Worm (Caenorhabditis elegans) whole organism, L4 larva: Measurements from ENCODE around the gene sec-61.A.

Source experiments
- F49E8.2 ChIP-seq: sonication (generic microtip); optimal IDR thresholded peaks from 2 replicates; lab custom pipeline; 2016; ENCODE audit warnings: missing compliant biosample characterization, mild to moderate bottlenecking, missing genetic modification characterization, borderline replicate concordance
- T20F7.1 ChIP-seq: fragments of 200-800 bp; sonication (Bioruptor generic); optimal IDR thresholded peaks from 2 replicates; lab custom pipeline; 2018; ENCODE audit warnings: mild to moderate bottlenecking, missing genetic modification characterization, missing compliant biosample characterization
- T26A8.4 ChIP-seq: fragments of 200-800 bp; sonication (Bioruptor generic); IDR thresholded peaks from 2 replicates; pipeline ENCODE4 v1.3.6; 2022; ENCODE audit warnings: missing genetic modification characterization, missing compliant biosample characterization
- Y105C5A.15 ChIP-seq: fragments of 200-800 bp; sonication (Bioruptor generic); IDR thresholded peaks from 2 replicates; pipeline ENCODE4 v1.3.6; 2022; ENCODE audit warnings: missing genetic modification characterization, missing compliant biosample characterization
- Y48G9A.11 ChIP-seq: fragments of 200-800 bp; sonication (Bioruptor generic); IDR thresholded peaks from 2 replicates; pipeline ENCODE4 v1.3.6; 2022; ENCODE audit warnings: missing genetic modification reagents, missing genetic modification characterization, missing compliant biosample characterization
- Y75B8A.6 ChIP-seq: fragments of 200-800 bp; sonication (Bioruptor generic); IDR thresholded peaks from 2 replicates; pipeline ENCODE4 v1.3.6; 2022; ENCODE audit warnings: missing genetic modification reagents, missing genetic modification characterization, missing compliant biosample characterization
- ZK337.2 ChIP-seq: fragments of 200-800 bp; sonication (Bioruptor generic); IDR thresholded peaks from 2 replicates; pipeline ENCODE4 v1.3.6; 2022; ENCODE audit warnings: missing genetic modification reagents, missing genetic modification characterization, missing compliant biosample characterization
- aha-1 ChIP-seq: fragments of 150-350 bp; peaks from one replicate; lab custom pipeline; 2014; ENCODE audit warnings: missing biosample characterization, missing genetic modification characterization
- arid-1 ChIP-seq: fragments of 200-800 bp; sonication (Bioruptor generic); conservative IDR thresholded peaks from 2 replicates; pipeline ENCODE4 v1.3.6; 2022; ENCODE audit warnings: missing genetic modification reagents, missing genetic modification characterization, missing compliant biosample characterization
- attf-4 ChIP-seq: sonication (generic microtip); optimal IDR thresholded peaks from 3 replicates; lab custom pipeline; 2017; ENCODE audit warnings: missing biosample characterization, missing genetic modification characterization
- ceh-20 ChIP-seq: fragments of 200-800 bp; sonication (Bioruptor generic); IDR thresholded peaks from 2 replicates; pipeline ENCODE4 v1.3.6; 2022; ENCODE audit warnings: missing genetic modification reagents, missing genetic modification characterization, missing compliant biosample characterization
- ceh-44 ChIP-seq: fragments of 200-800 bp; sonication (Bioruptor generic); IDR thresholded peaks from 2 replicates; pipeline ENCODE4 v1.3.6; 2022; ENCODE audit warnings: missing genetic modification reagents, missing genetic modification characterization, missing compliant biosample characterization
- ces-1 ChIP-seq: fragments of 150-350 bp; sonication (generic microtip); optimal IDR thresholded peaks from 4 replicates; lab custom pipeline; 2014; ENCODE audit warnings: missing biosample characterization, missing genetic modification reagents, missing genetic modification characterization
- daf-12 ChIP-seq: fragments of 150-350 bp; optimal IDR thresholded peaks from 2 replicates; lab custom pipeline; 2014; ENCODE audit warnings: missing biosample characterization, missing genetic modification reagents, missing genetic modification characterization
- daf-16 ChIP-seq, 3 experiments: sonication (generic microtip); optimal IDR thresholded peaks; 2 replicates each; lab custom pipeline; 2016 to 2017; ENCODE audit warnings: missing genetic modification characterization in 3 of 3, missing genetic modification reagents in 3 of 3, mild to moderate bottlenecking in 2 of 3, missing compliant biosample characterization in 2 of 3, missing biosample characterization in 1 of 3, moderate library complexity in 1 of 3
- dmd-8 ChIP-seq: fragments of 200-800 bp; sonication (Bioruptor generic); IDR thresholded peaks from 2 replicates; pipeline ENCODE4 v1.3.6; 2022; ENCODE audit warnings: missing genetic modification characterization, missing compliant biosample characterization
- fkh-10 ChIP-seq: fragments of 150-350 bp; optimal IDR thresholded peaks from 2 replicates; lab custom pipeline; 2014; ENCODE audit warnings: missing biosample characterization, missing genetic modification reagents, missing genetic modification characterization
- hif-1 ChIP-seq, 2 experiments: sonication (generic microtip); optimal IDR thresholded peaks; 2 replicates each; lab custom pipeline; 2016 to 2017; ENCODE audit warnings: missing compliant biosample characterization in 2 of 2, missing genetic modification characterization in 2 of 2, missing genetic modification reagents in 2 of 2, missing genotype in 2 of 2, mild to moderate bottlenecking in 1 of 2
- jun-1 ChIP-seq: fragments of 150-350 bp; optimal IDR thresholded peaks from 2 replicates; lab custom pipeline; 2014; ENCODE audit warnings: missing biosample characterization, missing genetic modification reagents, missing genetic modification characterization
- lim-7 ChIP-seq: fragments of 200-800 bp; sonication (Bioruptor generic); IDR thresholded peaks from 2 replicates; pipeline ENCODE4 v1.3.6; 2022; ENCODE audit warnings: missing genetic modification characterization, missing compliant biosample characterization
- lin-1 ChIP-seq: fragments of 200-800 bp; sonication (Bioruptor generic); IDR thresholded peaks from 2 replicates; pipeline ENCODE4 v1.3.6; 2022; ENCODE audit warnings: missing genetic modification reagents, missing genetic modification characterization, missing compliant biosample characterization
- lin-29 ChIP-seq: fragments of 200-800 bp; sonication (Bioruptor generic); IDR thresholded peaks from 2 replicates; pipeline ENCODE4 v1.3.6; 2022; ENCODE audit warnings: missing genetic modification reagents, missing genetic modification characterization, missing compliant biosample characterization
- lin-38 ChIP-seq: fragments of 200-800 bp; sonication (Bioruptor generic); IDR thresholded peaks from 2 replicates; pipeline ENCODE4 v1.3.6; 2022; ENCODE audit warnings: missing genetic modification reagents, missing genetic modification characterization, missing compliant biosample characterization
- madf-5 ChIP-seq, 2 experiments: fragments of 200-800 bp; sonication (Bioruptor generic); IDR thresholded peaks; 2 replicates each; pipeline ENCODE4 v1.3.6; 2022; ENCODE audit warnings: missing compliant biosample characterization in 2 of 2, missing genetic modification characterization in 2 of 2
- madf-9 ChIP-seq: fragments of 200-800 bp; sonication (Bioruptor generic); conservative IDR thresholded peaks from 2 replicates; pipeline ENCODE4 v1.3.6; 2022; ENCODE audit warnings: missing genetic modification reagents, missing genetic modification characterization, missing compliant biosample characterization
- mep-1 ChIP-seq: fragments of 150-350 bp; sonication (generic microtip); optimal IDR thresholded peaks from 3 replicates; lab custom pipeline; 2014; ENCODE audit warnings: missing biosample characterization, missing genetic modification characterization
- mes-2 ChIP-seq: sonication (generic microtip); optimal IDR thresholded peaks from 2 replicates; lab custom pipeline; 2016; ENCODE audit warnings: missing genotype, mild to moderate bottlenecking, missing genetic modification characterization, missing compliant biosample characterization; ENCODE audit not compliant: poor library complexity, severe bottlenecking
- mxl-2 ChIP-seq: fragments of 200-800 bp; sonication (Bioruptor generic); conservative IDR thresholded peaks from 2 replicates; pipeline ENCODE4 v1.3.6; 2022; ENCODE audit warnings: missing genetic modification reagents, missing genetic modification characterization, missing compliant biosample characterization
- nhr-25 ChIP-seq: sonication (generic microtip); optimal IDR thresholded peaks from 2 replicates; lab custom pipeline; 2017; ENCODE audit warnings: missing genetic modification characterization, mild to moderate bottlenecking, missing compliant biosample characterization, antibody characterized with exemption, moderate library complexity, borderline replicate concordance; ENCODE audit not compliant: insufficient read depth
- nhr-41 ChIP-seq: fragments of 200-800 bp; sonication (Bioruptor generic); IDR thresholded peaks from 2 replicates; pipeline ENCODE4 v1.3.6; 2022; ENCODE audit warnings: missing genetic modification reagents, missing genetic modification characterization, missing compliant biosample characterization
- nhr-76 ChIP-seq: fragments of 150-350 bp; optimal IDR thresholded peaks from 2 replicates; lab custom pipeline; 2014; ENCODE audit warnings: missing biosample characterization, missing genetic modification characterization
- php-3 ChIP-seq: fragments of 200-800 bp; sonication (Bioruptor generic); IDR thresholded peaks from 2 replicates; pipeline ENCODE4 v1.3.6; 2022; ENCODE audit warnings: missing genetic modification reagents, missing genetic modification characterization, missing compliant biosample characterization
- pqm-1 ChIP-seq: sonication (generic microtip); optimal IDR thresholded peaks from 2 replicates; lab custom pipeline; 2017; ENCODE audit warnings: missing biosample characterization, missing genetic modification characterization
- saeg-2 ChIP-seq: fragments of 200-800 bp; sonication (Bioruptor generic); IDR thresholded peaks from 2 replicates; pipeline ENCODE4 v1.3.6; 2022; ENCODE audit warnings: missing genetic modification reagents, missing genetic modification characterization, missing compliant biosample characterization
- snpc-1.2 ChIP-seq: fragments of 200-800 bp; sonication (Bioruptor generic); IDR thresholded peaks from 2 replicates; pipeline ENCODE4 v1.3.6; 2022; ENCODE audit warnings: missing genetic modification reagents, missing genetic modification characterization, missing compliant biosample characterization
- spr-3 ChIP-seq: fragments of 200-800 bp; sonication (Bioruptor generic); optimal IDR thresholded peaks from 2 replicates; lab custom pipeline; 2018; ENCODE audit warnings: mild to moderate bottlenecking, missing genetic modification characterization, missing compliant biosample characterization
- unc-130 ChIP-seq: sonication (generic microtip); optimal IDR thresholded peaks from 2 replicates; lab custom pipeline; 2016; ENCODE audit warnings: missing genetic modification reagents, missing genetic modification characterization, missing compliant biosample characterization
- unc-39 ChIP-seq: sonication (generic microtip); optimal IDR thresholded peaks from 2 replicates; lab custom pipeline; 2017; ENCODE audit warnings: missing biosample characterization, missing genetic modification characterization
- unc-62 ChIP-seq, 3 experiments: fragments of 150-350 bp in 1 of 3; sonication (generic microtip); optimal IDR thresholded peaks in 2 of 3; peaks in 1 of 3; 1 replicate in 1 of 3; 2 replicates in 2 of 3; lab custom pipeline; 2014 to 2017; ENCODE audit warnings: missing biosample characterization in 3 of 3, missing genetic modification characterization in 3 of 3, missing genetic modification reagents in 3 of 3, missing genotype in 1 of 3
- zag-1 ChIP-seq: fragments of 150-350 bp; optimal IDR thresholded peaks from 2 replicates; lab custom pipeline; 2014; ENCODE audit warnings: missing biosample characterization, missing genetic modification characterization
- zip-2 ChIP-seq: fragments of 150-350 bp; optimal IDR thresholded peaks from 2 replicates; lab custom pipeline; 2014; ENCODE audit warnings: missing biosample characterization, missing genetic modification characterization

sec-61.A gene

ce11 chrIV:14833537-14833936, 8.5 kb upstream of the sec-61.A start (continued):
- TF ChIP-seq php-3 (GFP tag; lab: Robert Waterston, UW) (0 out of 2 replicates have a peak, but pooled peaks have one; percentile 17), attf-4 (tag; lab: Kevin White, UChicago) (no peak), Y105C5A.15 (GFP tag; lab: Robert Waterston, UW) (no peak), daf-16 (GFP tag; optimal IDR thresholded peaks at IDR 0.05; lab: Kevin White, UChicago) (no peak), daf-16 (tag; optimal IDR thresholded peaks at IDR 0.05; lab: Kevin White, UChicago) (peak; percentile 28), Y48G9A.11 (GFP tag; lab: Robert Waterston, UW) (no peak), hif-1 (tag; optimal IDR thresholded peaks at IDR 0.05; lab: Kevin White, UChicago) (no peak), daf-12 (tag; lab: Kevin White, UChicago) (no peak)

- TF ChIP-seq hif-1 (tag; optimal IDR thresholded peaks at IDR 0.05; lab: Kevin White, UChicago) (no peak), lin-1 (GFP tag; lab: Robert Waterston, UW) (no peak), ces-1 (GFP tag; lab: Kevin White, UChicago) (no peak), mxl-2 (no peak), unc-130 (no peak), attf-4 (tag; lab: Kevin White, UChicago) (no peak), jun-1 (tag; lab: Kevin White, UChicago) (no peak), fkh-10 (GFP tag; lab: Kevin White, UChicago) (no peak), arid-1 (no peak)
Measured at ce11 chrIV:14829026-14829425, 4.0 kb upstream of the sec-61.A start, which contains the start of gene hhat-2. TSS of gene hhat-2 (minus strand) at chrIV:14829126.

- TF ChIP-seq spr-3 (GFP tag; lab: Kevin White, UChicago) (no peak), unc-62 (GFP tag; optimal IDR thresholded peaks at IDR 0.05 in 1 of 2; lab: Kevin White, UChicago) (peak in 1 of 2 experiments; percentile 72), unc-62 (tag; optimal IDR thresholded peaks at IDR 0.05; lab: Kevin White, UChicago) (no peak)
Measured at ce11 chrIV:14828218-14828617, 3.2 kb upstream of the sec-61.A start.

- TF ChIP-seq aha-1 (tag; lab: Kevin White, UChicago): peak; percentile 86
- TF ChIP-seq snpc-1.2 (GFP tag; lab: Robert Waterston, UW): peak; percentile 84
- TF ChIP-seq F49E8.2 (tag; lab: Kevin White, UChicago): peak; percentile 12
- no peak for TF ChIP-seq ZK337.2
- TF ChIP-seq pqm-1: no peak
- no peak for TF ChIP-seq nhr-41 (GFP tag; lab: Robert Waterston, UW)
- TF ChIP-seq mes-2 (tag; lab: Kevin White, UChicago): no peak
- TF ChIP-seq T26A8.4 (GFP tag; lab: Robert Waterston, UW): no peak
- TF ChIP-seq madf-9 (GFP tag; lab: Robert Waterston, UW): no peak
- TF ChIP-seq saeg-2 (GFP tag; lab: Robert Waterston, UW): no peak
- TF ChIP-seq unc-62 (GFP tag; optimal IDR thresholded peaks at IDR 0.05 in 1 of 2; lab: Kevin White, UChicago): peak in 1 of 2 experiments; percentile 52
- TF ChIP-seq unc-62 (tag; optimal IDR thresholded peaks at IDR 0.05; lab: Kevin White, UChicago): no peak
- no peak for TF ChIP-seq daf-12 (tag; lab: Kevin White, UChicago)
- TF ChIP-seq lin-38: peak; percentile 41
Measured at ce11 chrIV:14826151-14826757, 1.2 kb upstream of the sec-61.A start.

ce11 chrIV:14825379-14825778, 315 bp upstream of the sec-61.A start, which contains the start of gene rps-18:
TSS of gene rps-18 (plus strand) at chrIV:14825679.
- no peak for TF ChIP-seq lim-7 (GFP tag; lab: Robert Waterston, UW)
- no peak for TF ChIP-seq mep-1 (tag; lab: Kevin White, UChicago)
- no peak for TF ChIP-seq madf-5 (GFP tag; IDR thresholded peaks at IDR 0.05; lab: Robert Waterston, UW)
- TF ChIP-seq lin-1 (GFP tag; lab: Robert Waterston, UW): no peak
- TF ChIP-seq mxl-2: no peak
- no peak for TF ChIP-seq unc-39 (tag; lab: Kevin White, UChicago)
- TF ChIP-seq zag-1 (tag; lab: Kevin White, UChicago): no peak
- no peak for TF ChIP-seq dmd-8 (GFP tag; lab: Robert Waterston, UW)
- TF ChIP-seq ceh-20: no peak
- TF ChIP-seq zip-2 (tag; lab: Kevin White, UChicago): no peak
- no peak for TF ChIP-seq T20F7.1 (GFP tag; lab: Kevin White, UChicago)
- TF ChIP-seq nhr-25: no peak
- TF ChIP-seq ceh-44: no peak
- TF ChIP-seq Y75B8A.6 (GFP tag; lab: Robert Waterston, UW): no peak
- no peak for TF ChIP-seq nhr-76 (tag; lab: Kevin White, UChicago)
- no peak for TF ChIP-seq F49E8.2 (tag; lab: Kevin White, UChicago)
- TF ChIP-seq madf-9 (GFP tag; lab: Robert Waterston, UW): no peak
- no peak for TF ChIP-seq lin-29 (GFP tag; lab: Robert Waterston, UW)
- TF ChIP-seq Y48G9A.11 (GFP tag; lab: Robert Waterston, UW): no peak
